Fruit fly (Drosophila melanogaster): ENCODE measurements around the gene Prp40.

Prp40 gene

dm6 chr2L:3037153-3037579, 14.1 kb downstream of the Prp40 start, which contains the start of the genes CG17260 and SerRS (continued):
- TF ChIP-seq CG15479 (GFP tag; optimal IDR thresholded peaks at IDR 0.05) (no peak), CG4282 (GFP tag; optimal IDR thresholded peaks at IDR 0.05) (peak; percentile 54), CG3281 (GFP tag; optimal IDR thresholded peaks at IDR 0.05) (peak; percentile 89), odd (GFP tag; optimal IDR thresholded peaks at IDR 0.05) (no peak), CG6813 (GFP tag; optimal IDR thresholded peaks at IDR 0.05) (peak; percentile 60), Asciz (GFP tag; optimal IDR thresholded peaks at IDR 0.05) (no peak), hth (optimal IDR thresholded peaks at IDR 0.05) (no peak), CG11560 (tag; IDR thresholded peaks at IDR 0.05) (peak; percentile 86), Rx (GFP tag; IDR thresholded peaks at IDR 0.05) (peak; percentile 85), CG32767 (GFP tag; IDR thresholded peaks at IDR 0.05) (peak; percentile 84; the same call in 1 of the 2 replicates), CG17568 (GFP tag; optimal IDR thresholded peaks at IDR 0.05) (no peak), Ets97D (GFP tag; optimal IDR thresholded peaks at IDR 0.05) (peak; percentile 80), lilli (GFP tag; optimal IDR thresholded peaks at IDR 0.05) (peak; percentile 97), Gsc (GFP tag; IDR thresholded peaks at IDR 0.05) (peak; percentile 86), Sox100B (GFP tag; optimal IDR thresholded peaks at IDR 0.05) (no peak), zen2 (GFP tag; IDR thresholded peaks at IDR 0.05; ENCODE audit: partially characterized antibody) (no peak; the same call in 2 of the 3 replicates), CG31224 (GFP tag; IDR thresholded peaks at IDR 0.05) (peak; percentile 89), Side (GFP tag; optimal IDR thresholded peaks at IDR 0.05) (peak; percentile 90), row (GFP tag; IDR thresholded peaks at IDR 0.05) (peak; percentile 98), Hey (tag; optimal IDR thresholded peaks at IDR 0.05) (no peak), nmo (GFP tag; optimal IDR thresholded peaks at IDR 0.05) (peak; percentile 96), hb (GFP tag; IDR thresholded peaks at IDR 0.05; ENCODE audit: partially characterized antibody) (no peak), Ets65A (GFP tag) (peak; percentile 100), Vsx1 (GFP tag; optimal IDR thresholded peaks at IDR 0.05) (no peak), Sox102F (GFP tag; optimal IDR thresholded peaks at IDR 0.05) (peak; percentile 93), CG12744 (GFP tag; optimal IDR thresholded peaks at IDR 0.05) (peak; percentile 92), Spps (tag; optimal IDR thresholded peaks at IDR 0.05) (peak; percentile 85), Deaf1 (tag; optimal IDR thresholded peaks at IDR 0.05) (peak; percentile 81), Eip74EF (GFP tag; optimal IDR thresholded peaks at IDR 0.05) (no peak), HLH4C (GFP tag; IDR thresholded peaks at IDR 0.05; ENCODE audit: partially characterized antibody) (no peak), Neu2 (GFP tag; optimal IDR thresholded peaks at IDR 0.05; ENCODE audit: borderline replicate concordance) (peak; percentile 25), CG7745 (tag; optimal IDR thresholded peaks at IDR 0.05) (no peak), dpn (GFP tag; optimal IDR thresholded peaks at IDR 0.05) (peak; percentile 95 to 96), CG10209 (GFP tag; optimal IDR thresholded peaks at IDR 0.05) (peak; percentile 91), CG7786 (GFP tag; optimal IDR thresholded peaks at IDR 0.05) (peak; percentile 94), fd96Cb (tag; optimal IDR thresholded peaks at IDR 0.05) (peak; percentile 88), CG17328 (GFP tag; IDR thresholded peaks at IDR 0.05) (peak; percentile 81), CG17361 (GFP tag; IDR thresholded peaks at IDR 0.05) (peak; percentile 96), Usf (GFP tag; optimal IDR thresholded peaks at IDR 0.05) (peak; percentile 64), esg (GFP tag; conservative IDR thresholded peaks at IDR 0.05) (peak; percentile 96), CG4617 (GFP tag; optimal IDR thresholded peaks at IDR 0.05; ENCODE audit: borderline replicate concordance) (peak; percentile 93), ftz-f1 (GFP tag; optimal IDR thresholded peaks at IDR 0.05) (peak; percentile 66), eve (GFP tag; optimal IDR thresholded peaks at IDR 0.05) (no peak), cas (GFP tag; IDR thresholded peaks at IDR 0.05) (peak; percentile 77; the same call in 1 of the 2 replicates), toy (GFP tag; IDR thresholded peaks at IDR 0.05) (peak; percentile 68; the same call in 1 of the 2 replicates), ato (GFP tag; IDR thresholded peaks at IDR 0.05; ENCODE audit: partially characterized antibody) (no peak), CG4707 (GFP tag; optimal IDR thresholded peaks at IDR 0.05) (no peak), phol (tag; optimal IDR thresholded peaks at IDR 0.05) (peak; percentile 96), CG14965 (GFP tag; optimal IDR thresholded peaks at IDR 0.05; ENCODE audit: borderline replicate concordance) (no peak), HLH54F (GFP tag; optimal IDR thresholded peaks at IDR 0.05) (peak; percentile 97)
